Worm (Caenorhabditis elegans): ENCODE results near the gene col-105.
A peak's percentile ranks its signal among the peaks of the same experiment; 100 is the strongest.
"Not testable (repeated sequence)": the region's sequence is repeated elsewhere in the genome, so short reads cannot be mapped to it uniquely, and the experiment has no call there.

The col-105 gene

DNA sequence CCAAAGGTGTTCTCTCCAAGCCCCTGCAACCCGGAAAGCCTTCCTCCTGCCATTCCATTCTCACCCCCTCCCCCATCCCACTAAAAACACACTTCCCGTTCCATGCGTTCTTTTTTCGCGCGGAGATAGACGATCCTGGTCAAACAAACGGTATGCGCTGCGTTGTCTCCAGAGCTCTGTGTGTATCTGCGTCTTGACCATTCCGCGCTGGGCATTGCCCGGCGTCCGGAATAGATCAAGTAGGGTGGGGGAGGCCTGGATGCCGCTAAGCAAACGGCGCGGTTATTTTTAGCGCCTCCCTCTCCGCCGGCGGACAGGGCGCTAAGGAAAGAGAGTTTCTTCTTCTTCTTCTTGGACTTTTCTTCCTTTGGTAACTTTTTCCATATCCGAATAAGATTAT lies 16.3 kb upstream of the col-105 start:
- no peak for TF ChIP-seq ref-1 (GFP tag; conservative IDR thresholded peaks at IDR 0.05)

DNA sequence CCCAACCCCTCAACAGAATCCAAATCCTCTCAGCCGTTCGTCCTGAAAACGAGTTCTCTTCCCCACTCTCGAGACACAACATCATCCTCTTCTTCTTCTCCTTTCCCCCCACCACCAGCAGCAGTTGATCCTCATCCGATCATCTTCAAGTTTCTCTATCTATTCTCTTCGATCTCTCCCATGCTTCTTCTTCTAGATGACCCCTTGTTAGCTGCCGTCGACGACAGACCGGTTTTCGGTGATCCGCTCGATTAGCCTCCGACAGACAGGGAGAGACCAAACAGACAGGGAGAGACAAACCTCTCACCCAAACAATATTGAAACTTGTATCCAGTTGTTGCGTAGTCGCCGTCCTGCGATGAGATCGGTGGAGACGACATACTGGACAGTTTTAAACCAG lies 12.3 kb upstream of the col-105 start:
- TF ChIP-seq tab-1 (GFP tag; IDR thresholded peaks at IDR 0.05) (no peak), ztf-29 (GFP tag; IDR thresholded peaks at IDR 0.05) (no peak), cog-1 (tag; optimal IDR thresholded peaks at IDR 0.05) (no peak), klf-2 (GFP tag; conservative IDR thresholded peaks at IDR 0.05) (no peak), flt-1 (GFP tag; IDR thresholded peaks at IDR 0.05) (no peak), ztf-23 (GFP tag; IDR thresholded peaks at IDR 0.05) (no peak), ref-1 (GFP tag; conservative IDR thresholded peaks at IDR 0.05) (no peak), T22C8.4 (GFP tag; IDR thresholded peaks at IDR 0.05) (no peak)

DNA sequence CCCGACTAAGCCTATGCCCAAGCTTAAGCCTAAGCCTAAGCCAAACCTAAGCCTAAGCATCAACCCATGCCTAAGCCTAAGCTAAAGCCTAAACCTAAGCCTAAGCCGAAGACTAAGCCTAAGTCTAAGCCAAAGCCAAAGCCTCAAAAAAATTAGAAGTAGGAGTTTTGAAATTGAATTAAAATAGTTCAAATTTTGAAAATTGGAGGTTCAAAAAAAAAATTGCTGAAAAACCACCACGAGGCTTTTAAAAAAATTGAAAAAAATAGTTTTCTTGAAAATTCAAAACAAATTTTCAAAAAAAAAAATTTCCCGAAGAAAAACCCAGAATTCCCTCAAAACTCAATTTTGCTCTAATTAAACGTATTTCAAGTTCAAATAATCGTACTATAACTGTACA lies 8.0 kb upstream of the col-105 start:
- TF ChIP-seq T22C8.4 (GFP tag; IDR thresholded peaks at IDR 0.05) (no peak), ztf-29 (GFP tag; IDR thresholded peaks at IDR 0.05) (no peak), flt-1 (GFP tag; IDR thresholded peaks at IDR 0.05) (no peak), klf-2 (GFP tag; conservative IDR thresholded peaks at IDR 0.05) (no peak), med-1 (GFP tag; optimal IDR thresholded peaks at IDR 0.05; ENCODE audit: insufficient read depth) (no peak)

DNA sequence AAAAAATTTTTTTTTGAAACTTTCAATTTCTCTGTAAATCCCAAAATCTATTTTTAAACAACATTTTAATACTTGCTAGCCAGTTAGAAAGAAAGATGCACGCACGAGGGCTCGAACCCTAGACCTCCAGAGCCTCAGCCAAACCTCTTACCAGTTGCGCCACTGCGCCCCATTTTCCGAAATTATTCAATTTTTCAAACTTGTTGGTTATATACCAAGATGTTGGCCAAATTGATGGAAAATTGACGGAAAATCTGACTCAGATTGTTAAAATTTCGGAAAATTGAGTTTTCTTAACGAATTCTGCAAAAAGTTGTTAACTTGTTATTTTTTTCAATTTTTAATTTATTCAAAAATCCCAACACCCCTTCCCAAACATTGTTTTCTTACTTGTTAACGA lies 6.7 kb upstream of the col-105 start:
- TF ChIP-seq ref-1 (GFP tag; conservative IDR thresholded peaks at IDR 0.05) (no peak), klf-2 (GFP tag; conservative IDR thresholded peaks at IDR 0.05) (no peak), cog-1 (tag; optimal IDR thresholded peaks at IDR 0.05) (no peak), T22C8.4 (GFP tag; IDR thresholded peaks at IDR 0.05) (no peak), ztf-23 (GFP tag; IDR thresholded peaks at IDR 0.05) (no peak), flt-1 (GFP tag; IDR thresholded peaks at IDR 0.05) (no peak), ztf-29 (GFP tag; IDR thresholded peaks at IDR 0.05) (no peak), med-1 (GFP tag; optimal IDR thresholded peaks at IDR 0.05; ENCODE audit: insufficient read depth) (no peak), tab-1 (GFP tag; IDR thresholded peaks at IDR 0.05) (no peak)

DNA sequence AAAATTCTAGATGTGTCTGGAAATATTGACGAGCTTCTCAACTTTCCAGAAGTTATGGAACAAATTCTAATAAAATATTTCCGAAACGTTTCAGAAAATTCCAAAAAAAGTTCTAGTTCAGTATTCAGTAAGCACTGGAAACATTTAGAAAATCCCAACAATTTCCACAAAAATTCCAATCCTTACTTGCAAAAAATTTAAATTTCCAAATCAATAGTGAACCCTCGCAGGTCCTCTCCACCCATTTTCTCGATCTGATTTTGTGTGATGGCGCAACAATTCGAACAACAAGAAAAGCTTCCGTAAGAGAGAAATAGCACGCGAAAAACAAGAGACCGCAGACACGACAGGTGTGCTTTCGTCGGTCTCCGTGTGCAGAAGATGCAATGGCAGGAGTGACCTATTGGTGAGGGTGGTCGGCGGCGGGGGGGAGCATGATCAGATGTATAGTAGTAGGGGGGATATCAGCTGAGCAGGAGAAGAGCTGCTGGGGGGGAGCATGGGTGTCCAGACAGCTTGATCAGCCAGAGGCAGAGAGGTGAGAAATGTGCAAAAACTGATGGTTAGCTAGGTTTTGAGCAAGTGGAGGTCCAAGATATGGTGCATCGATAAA lies 2.7 kb upstream of the col-105 start:
- TF ChIP-seq med-1 (GFP tag; optimal IDR thresholded peaks at IDR 0.05; ENCODE audit: insufficient read depth): no peak
- TF ChIP-seq cog-1 (tag; optimal IDR thresholded peaks at IDR 0.05): no peak
- TF ChIP-seq flt-1 (GFP tag; IDR thresholded peaks at IDR 0.05): no peak
- TF ChIP-seq klf-2 (GFP tag; conservative IDR thresholded peaks at IDR 0.05): no peak
- TF ChIP-seq tab-1 (GFP tag; IDR thresholded peaks at IDR 0.05): no peak
- TF ChIP-seq ztf-23 (GFP tag; IDR thresholded peaks at IDR 0.05): no peak
- no peak for TF ChIP-seq T22C8.4 (GFP tag; IDR thresholded peaks at IDR 0.05)
- TF ChIP-seq ref-1 (GFP tag; conservative IDR thresholded peaks at IDR 0.05): no peak
- no peak for TF ChIP-seq ztf-29 (GFP tag; IDR thresholded peaks at IDR 0.05)

DNA sequence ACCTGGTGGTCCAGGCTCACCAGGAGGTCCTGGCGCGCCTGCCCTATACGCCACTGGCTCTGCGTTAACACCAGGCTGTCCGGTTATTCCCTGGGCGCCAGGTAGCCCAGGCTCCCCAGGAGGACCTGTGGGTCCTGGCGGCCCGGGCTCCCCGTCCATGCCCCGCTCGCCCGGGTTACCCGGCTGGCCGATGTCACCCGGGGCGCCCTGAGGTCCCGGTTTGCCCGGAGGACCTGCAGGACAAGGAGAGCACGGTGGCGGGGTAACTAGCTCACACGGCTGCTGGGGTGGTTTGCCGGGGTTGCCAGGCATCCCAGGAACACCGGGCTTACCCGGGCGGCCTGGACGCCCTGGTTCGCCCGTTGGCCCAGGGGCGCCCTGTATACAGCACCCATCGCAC lies 916 bp downstream of the col-105 start:
- TF ChIP-seq klf-2 (GFP tag; conservative IDR thresholded peaks at IDR 0.05) (no peak), ztf-29 (GFP tag; IDR thresholded peaks at IDR 0.05) (no peak), ztf-23 (GFP tag; IDR thresholded peaks at IDR 0.05) (no peak), cog-1 (tag; optimal IDR thresholded peaks at IDR 0.05) (no peak), tab-1 (GFP tag; IDR thresholded peaks at IDR 0.05) (0 out of 2 replicates have a peak, but pooled peaks have one; percentile 20), med-1 (GFP tag; optimal IDR thresholded peaks at IDR 0.05; ENCODE audit: insufficient read depth) (no peak), flt-1 (GFP tag; IDR thresholded peaks at IDR 0.05) (0 out of 2 replicates have a peak, but pooled peaks have one; percentile 43), T22C8.4 (GFP tag; IDR thresholded peaks at IDR 0.05) (no peak), ref-1 (GFP tag; conservative IDR thresholded peaks at IDR 0.05) (no peak)

DNA sequence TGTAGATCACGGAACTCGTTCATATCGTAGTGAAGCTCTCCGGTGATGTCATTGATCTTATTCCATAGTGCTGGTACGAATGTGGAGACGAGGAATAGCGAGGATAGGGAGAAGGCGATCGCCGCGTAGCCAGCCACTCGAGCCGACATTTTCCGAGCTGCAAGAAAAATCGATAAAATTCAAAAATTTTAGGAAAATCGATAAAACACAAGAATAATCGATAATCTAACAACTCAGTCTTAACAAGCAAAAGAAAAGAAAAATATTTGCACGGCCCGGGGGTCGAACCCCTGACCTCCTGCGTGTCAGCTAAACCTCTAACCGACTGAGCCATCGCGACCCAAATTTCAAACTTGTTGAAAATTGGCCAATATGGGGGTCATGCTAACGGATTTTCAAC lies 3.9 kb downstream of the col-105 start, which contains the start of gene col-104:
TSS of gene col-104 (minus strand) at position 159 of the 400 bp plus-strand sequence.
- TF ChIP-seq T22C8.4 (GFP tag; IDR thresholded peaks at IDR 0.05) (peak; percentile 73), ztf-29 (GFP tag; IDR thresholded peaks at IDR 0.05) (no peak), med-1 (GFP tag; optimal IDR thresholded peaks at IDR 0.05; ENCODE audit: insufficient read depth) (no peak)

DNA sequence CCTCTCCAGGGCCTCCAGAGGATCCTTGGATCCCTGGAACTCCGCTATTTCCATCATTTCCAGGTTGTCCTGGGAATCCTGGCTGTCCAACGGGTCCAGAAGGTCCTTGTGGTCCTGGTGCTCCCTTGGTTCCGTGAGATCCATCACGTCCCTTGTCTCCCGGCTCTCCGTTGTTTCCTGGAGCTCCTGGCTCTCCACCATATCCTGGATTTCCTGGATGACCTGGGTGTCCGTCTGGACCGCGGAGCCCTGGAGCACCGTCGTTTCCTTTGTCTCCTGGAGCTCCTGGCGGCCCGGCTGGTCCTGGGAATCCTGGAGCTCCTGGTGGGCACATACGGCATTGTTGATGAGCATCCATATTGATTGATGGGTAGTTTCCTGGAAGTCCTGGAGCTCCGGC lies 5.2 kb downstream of the col-105 start:
- no peak for TF ChIP-seq tab-1 (GFP tag; IDR thresholded peaks at IDR 0.05)
- TF ChIP-seq ztf-29 (GFP tag; IDR thresholded peaks at IDR 0.05): no peak
- no peak for TF ChIP-seq ref-1 (GFP tag; conservative IDR thresholded peaks at IDR 0.05)
- no peak for TF ChIP-seq flt-1 (GFP tag; IDR thresholded peaks at IDR 0.05)

DNA sequence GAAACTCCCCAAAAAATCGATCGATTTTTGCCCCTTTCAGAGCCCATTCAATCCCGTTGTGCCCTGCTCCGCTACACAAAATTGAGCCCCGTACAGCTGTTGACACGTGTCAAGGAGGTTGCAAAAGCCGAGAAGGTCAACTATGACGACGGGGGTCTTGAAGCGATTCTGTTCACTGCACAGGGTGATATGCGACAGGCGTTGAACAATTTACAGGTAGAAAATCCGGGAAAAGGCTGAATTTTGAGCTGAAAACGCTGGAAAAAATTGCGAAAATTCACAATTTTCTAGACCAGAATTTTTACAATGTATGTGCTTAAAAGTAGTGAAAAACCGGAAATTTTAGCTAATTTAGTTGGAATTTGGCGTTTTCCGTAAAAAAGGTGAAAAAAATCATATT lies 9.7 kb downstream of the col-105 start:
- no peak for TF ChIP-seq flt-1 (GFP tag; IDR thresholded peaks at IDR 0.05)
- TF ChIP-seq cog-1 (tag; optimal IDR thresholded peaks at IDR 0.05): no peak

DNA sequence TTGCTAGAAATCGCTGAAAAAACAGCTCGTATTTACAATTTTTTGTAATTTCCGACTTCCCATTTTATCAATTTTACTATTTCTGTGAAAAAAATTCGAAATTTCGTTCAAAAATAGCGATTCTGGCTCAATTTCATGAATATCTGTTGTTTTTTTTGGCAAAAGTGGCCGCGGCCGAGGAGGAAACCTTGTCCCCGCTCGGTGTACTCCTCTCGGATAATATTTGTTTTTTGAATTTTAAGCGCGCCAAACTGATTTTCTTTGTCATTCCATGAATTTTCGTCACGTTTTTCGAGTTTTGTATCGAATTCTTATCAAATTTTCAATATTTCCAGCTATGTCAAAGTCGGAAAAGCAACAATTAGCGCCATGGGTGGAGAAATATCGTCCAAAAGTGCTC lies 12.0 kb downstream of the col-105 start, which contains the start of gene rfc-2:
TSS of gene rfc-2 (plus strand) at position 334 of the 400 bp plus-strand sequence.
- TF ChIP-seq ref-1 (GFP tag; conservative IDR thresholded peaks at IDR 0.05): no peak
- no peak for TF ChIP-seq tab-1 (GFP tag; IDR thresholded peaks at IDR 0.05)
- TF ChIP-seq cog-1 (tag; optimal IDR thresholded peaks at IDR 0.05): no peak
- no peak for TF ChIP-seq klf-2 (GFP tag; conservative IDR thresholded peaks at IDR 0.05)
- TF ChIP-seq T22C8.4 (GFP tag; IDR thresholded peaks at IDR 0.05): no peak
- no peak for TF ChIP-seq flt-1 (GFP tag; IDR thresholded peaks at IDR 0.05)
- TF ChIP-seq ztf-23 (GFP tag; IDR thresholded peaks at IDR 0.05): no peak
- no peak for TF ChIP-seq ztf-29 (GFP tag; IDR thresholded peaks at IDR 0.05)
- TF ChIP-seq med-1 (GFP tag; optimal IDR thresholded peaks at IDR 0.05; ENCODE audit: insufficient read depth): no peak

DNA sequence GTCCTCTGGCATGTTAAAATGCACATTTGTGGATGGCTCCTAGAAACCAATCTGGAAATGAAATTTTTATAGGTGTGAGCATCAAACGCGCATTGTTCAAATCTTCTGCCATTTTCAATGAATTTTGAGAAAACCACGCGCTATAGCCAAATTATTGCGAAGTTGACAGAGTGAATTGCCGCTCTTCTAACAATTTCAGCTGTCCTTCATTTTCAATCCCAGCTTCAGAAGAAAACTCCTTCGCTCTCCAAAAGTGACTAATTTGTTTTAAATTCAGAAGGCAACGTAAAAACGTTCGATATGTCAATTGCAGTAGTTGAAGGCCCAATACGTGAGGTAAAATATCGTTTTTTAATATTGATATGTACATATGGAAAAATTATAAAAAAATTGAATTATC lies 15.6 kb downstream of the col-105 start, which contains the start of gene F58F6.5:
TSS of gene F58F6.5 (plus strand) at position 301 of the 400 bp plus-strand sequence.
- not testable (repeated sequence) for TF ChIP-seq ztf-29, T22C8.4, tab-1 (GFP tag; IDR thresholded peaks at IDR 0.05)
